Worm (Caenorhabditis elegans): Measurements from ENCODE around the gene F38A5.2.

The F38A5.2 gene

DNA sequence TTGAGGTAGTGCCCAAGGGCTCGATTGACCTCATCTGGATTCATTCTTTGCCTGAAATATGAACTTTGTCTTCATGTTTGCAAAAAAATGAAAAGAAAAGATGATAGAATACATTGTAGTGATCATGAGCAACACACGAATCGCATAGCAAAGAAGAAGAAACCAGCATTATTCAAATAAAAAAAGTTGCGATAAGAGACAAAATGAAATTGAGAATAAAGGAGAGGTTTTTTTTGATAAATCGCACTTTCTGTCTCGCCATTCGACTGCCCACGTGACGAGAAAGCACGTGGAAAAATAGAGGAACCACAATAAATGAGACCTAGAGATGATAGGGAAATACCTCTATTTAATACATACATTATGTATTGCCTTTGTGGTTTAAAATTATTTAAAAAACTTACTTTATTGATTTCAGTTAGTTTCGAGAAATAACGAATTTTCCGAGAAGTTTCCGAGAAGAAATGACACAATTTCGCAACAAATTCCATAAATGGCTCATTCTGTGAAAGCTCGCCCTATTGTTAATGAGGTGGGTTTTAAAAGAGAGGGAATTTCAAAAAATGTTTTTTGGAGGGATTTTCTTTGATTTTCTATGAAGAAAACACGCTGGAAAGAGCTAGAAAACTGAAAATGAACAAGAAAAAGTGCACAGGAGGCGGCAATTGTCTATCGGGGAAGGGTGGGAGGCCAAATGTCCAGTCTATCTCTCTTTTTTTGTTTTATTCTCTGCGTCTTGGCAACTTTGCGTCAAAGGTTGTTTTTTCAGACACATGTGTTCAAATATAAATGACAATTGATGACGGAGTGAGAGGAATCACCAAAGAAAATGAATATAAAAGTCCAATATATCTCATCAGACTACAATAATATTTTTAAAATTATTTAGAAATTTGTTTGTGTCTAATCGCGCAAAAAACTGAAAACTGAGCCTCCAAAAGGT is 29.5 kb downstream of the F38A5.2 start, which contains the start of gene paqr-1:
paqr-1 (minus strand) TSS at position 51 of the 943 bp plus-strand sequence.
- TF ChIP-seq lin-14 (GFP tag; optimal IDR thresholded peaks at IDR 0.05) (peak; percentile 47), ets-5 (GFP tag; IDR thresholded peaks at IDR 0.05) (no peak), sup-37 (GFP tag; optimal IDR thresholded peaks at IDR 0.05) (peak; percentile 18), zip-4 (GFP tag; optimal IDR thresholded peaks at IDR 0.05) (peak; percentile 63), efl-3 (GFP tag; optimal IDR thresholded peaks at IDR 0.05) (no peak), isw-1 (GFP tag; IDR thresholded peaks at IDR 0.05) (peak; percentile 27; the same call in 1 of the 2 replicates), ceh-82 (tag; optimal IDR thresholded peaks at IDR 0.05) (peak in 1 of 3 experiments; percentile 39), blmp-1 (tag; optimal IDR thresholded peaks at IDR 0.05) (peak; percentile 40), nhr-71 (tag; optimal IDR thresholded peaks at IDR 0.05) (peak; percentile 72), fkh-8 (tag; optimal IDR thresholded peaks at IDR 0.05) (peak; percentile 60), mef-2 (tag; optimal IDR thresholded peaks at IDR 0.05) (no peak), mep-1 (tag; optimal IDR thresholded peaks at IDR 0.05) (peak; percentile 42), mdl-1 (tag; optimal IDR thresholded peaks at IDR 0.05) (peak in 1 of 2 experiments; percentile 74), hlh-4 (tag; optimal IDR thresholded peaks at IDR 0.05) (no peak), rnt-1 (tag; optimal IDR thresholded peaks at IDR 0.05) (peak; percentile 40), nhr-90 (tag; optimal IDR thresholded peaks at IDR 0.05; ENCODE audit: poor library complexity) (peak; percentile 50), efl-1 (optimal IDR thresholded peaks at IDR 0.05) (peak; percentile 80 to 85), efl-1 (GFP tag; optimal IDR thresholded peaks at IDR 0.05 in 1 of 2) (peak; percentile 81 to 94), elt-3 (tag; optimal IDR thresholded peaks at IDR 0.05) (peak in 1 of 6 experiments; percentile 28), snu-23 (GFP tag; optimal IDR thresholded peaks at IDR 0.05) (peak; percentile 51), nhr-20 (tag; optimal IDR thresholded peaks at IDR 0.05) (peak; percentile 76), lsy-2 (tag; optimal IDR thresholded peaks at IDR 0.05) (peak; percentile 34 to 43), nhr-85 (tag) (peak; percentile 87), elt-2 (tag; optimal IDR thresholded peaks at IDR 0.05) (peak; percentile 50), C34B4.2 (tag; optimal IDR thresholded peaks at IDR 0.05) (no peak), unc-130 (tag; optimal IDR thresholded peaks at IDR 0.05) (peak; percentile 22), unc-30 (tag; optimal IDR thresholded peaks at IDR 0.05) (no peak), fkh-4 (tag; optimal IDR thresholded peaks at IDR 0.05; ENCODE audit: borderline replicate concordance) (no peak), nhr-11 (tag; optimal IDR thresholded peaks at IDR 0.05) (no peak), nhr-47 (tag; optimal IDR thresholded peaks at IDR 0.05) (peak; percentile 50), lin-35 (GFP tag; optimal IDR thresholded peaks at IDR 0.05) (peak; percentile 66 to 81), irx-1 (tag; optimal IDR thresholded peaks at IDR 0.05) (peak; percentile 19), lir-3 (tag; optimal IDR thresholded peaks at IDR 0.05; ENCODE audit: poor library complexity) (peak; percentile 42), lin-15B (tag; optimal IDR thresholded peaks at IDR 0.05) (peak; percentile 27), swsn-7 (tag; optimal IDR thresholded peaks at IDR 0.05) (peak; percentile 2), dpl-1 (GFP tag; optimal IDR thresholded peaks at IDR 0.05) (peak; percentile 55 to 86 (median 71))

DNA sequence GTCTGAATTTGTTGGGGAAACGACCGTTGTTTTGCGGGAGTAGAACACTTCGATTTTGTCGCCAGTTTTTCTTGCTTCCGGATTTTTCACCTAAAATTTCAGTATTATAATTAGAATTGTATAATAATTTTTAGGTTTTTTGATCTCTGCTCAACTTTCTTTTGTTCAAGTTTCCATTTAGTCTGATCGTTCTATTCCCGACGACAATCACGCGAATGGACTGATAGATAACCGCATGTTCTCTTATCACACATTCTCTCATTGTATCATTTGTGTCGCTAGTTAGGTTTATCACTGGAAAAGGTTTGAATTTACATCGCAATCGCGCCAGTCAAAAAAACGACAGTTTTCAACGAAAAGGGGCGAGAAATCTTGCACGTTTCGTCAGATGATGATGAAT is 30.3 kb downstream of the F38A5.2 start:
- TF ChIP-seq Y116A8C.19 (tag; optimal IDR thresholded peaks at IDR 0.05; ENCODE audit: borderline replicate concordance), result no peak
- peak in 1 of 2 experiments; percentile 67 for TF ChIP-seq lin-35 (GFP tag; optimal IDR thresholded peaks at IDR 0.05)
- TF ChIP-seq efl-1 (optimal IDR thresholded peaks at IDR 0.05), result peak in 1 of 2 experiments; percentile 14
- TF ChIP-seq efl-1 (GFP tag; optimal IDR thresholded peaks at IDR 0.05 in 1 of 2), result peak in 1 of 2 experiments; percentile 63
- no peak for TF ChIP-seq mab-9 (GFP tag; IDR thresholded peaks at IDR 0.05)
- TF ChIP-seq C34B4.2 (tag; optimal IDR thresholded peaks at IDR 0.05), result no peak
- TF ChIP-seq blmp-1 (tag; optimal IDR thresholded peaks at IDR 0.05), result peak; percentile 87
- TF ChIP-seq fos-1 (tag; optimal IDR thresholded peaks at IDR 0.05), result no peak
- TF ChIP-seq unc-86 (tag; optimal IDR thresholded peaks at IDR 0.05), result no peak
- peak; percentile 66 for TF ChIP-seq pqm-1 (tag; optimal IDR thresholded peaks at IDR 0.05)
- peak in 1 of 2 experiments; percentile 46 for TF ChIP-seq mdl-1 (tag; optimal IDR thresholded peaks at IDR 0.05)
- TF ChIP-seq unc-130 (tag; optimal IDR thresholded peaks at IDR 0.05), result peak; percentile 28
- no peak for TF ChIP-seq aha-1 (tag; optimal IDR thresholded peaks at IDR 0.05)
- TF ChIP-seq irx-1 (tag; optimal IDR thresholded peaks at IDR 0.05), result no peak
- TF ChIP-seq nhr-20 (tag; optimal IDR thresholded peaks at IDR 0.05), result no peak
- no peak for TF ChIP-seq lin-13 (GFP tag; optimal IDR thresholded peaks at IDR 0.05)
- TF ChIP-seq ets-5 (GFP tag; IDR thresholded peaks at IDR 0.05), result no peak
- no peak for TF ChIP-seq vab-15 (tag; optimal IDR thresholded peaks at IDR 0.05)
- no peak; the same call in 1 of the 2 replicates for TF ChIP-seq nhr-19 (GFP tag; conservative IDR thresholded peaks at IDR 0.05)
- TF ChIP-seq fkh-10 (GFP tag; optimal IDR thresholded peaks at IDR 0.05), result no peak
- TF ChIP-seq snu-23 (GFP tag; optimal IDR thresholded peaks at IDR 0.05), result peak; percentile 19
- peak; percentile 70 for TF ChIP-seq elt-2 (tag; optimal IDR thresholded peaks at IDR 0.05)
- TF ChIP-seq nhr-84 (tag; optimal IDR thresholded peaks at IDR 0.05), result no peak
- no peak for TF ChIP-seq lin-15B (tag; optimal IDR thresholded peaks at IDR 0.05)
- no peak for TF ChIP-seq ztf-11 (tag; optimal IDR thresholded peaks at IDR 0.05)

Data from whole organism, L1 larva.